Worm (Caenorhabditis elegans): ENCODE measurements around the gene Y52E8A.3.

DNA sequence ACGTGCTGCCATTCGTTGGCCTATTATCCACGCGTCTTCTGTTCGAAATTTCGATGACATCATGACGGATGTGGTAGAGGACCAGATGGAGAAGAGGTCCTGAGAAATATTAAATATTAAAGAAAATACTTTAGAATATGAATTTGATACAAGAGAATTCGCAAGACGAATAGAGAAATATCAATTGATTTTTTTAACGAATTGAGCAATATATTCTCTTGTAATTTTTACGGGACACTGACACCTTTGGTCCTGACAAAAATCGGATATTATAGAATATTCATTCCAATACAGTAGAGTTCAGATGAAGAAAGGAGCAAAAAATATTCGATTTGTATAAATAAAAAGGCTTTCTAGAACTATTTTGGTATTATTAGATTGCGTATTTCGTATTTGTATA is 18.7 kb downstream of the Y52E8A.3 start, which contains the start of gene C01F1.6:
- TF ChIP-seq B0310.2 (tag; optimal IDR thresholded peaks at IDR 0.05) (no peak), aly-1 (tag; optimal IDR thresholded peaks at IDR 0.05) (no peak), ama-1 (optimal IDR thresholded peaks at IDR 0.05) (no peak), tbx-11 (GFP tag; IDR thresholded peaks at IDR 0.05) (no peak), F13C5.2 (tag; optimal IDR thresholded peaks at IDR 0.05) (no peak), tbx-37 (GFP tag; conservative IDR thresholded peaks at IDR 0.05) (no peak), scrt-1 (GFP tag; IDR thresholded peaks at IDR 0.05) (no peak), pes-1 (GFP tag; IDR thresholded peaks at IDR 0.05) (no peak), ceh-36 (tag; optimal IDR thresholded peaks at IDR 0.05) (no peak), ceh-13 (GFP tag; optimal IDR thresholded peaks at IDR 0.05) (no peak)

All from whole organism, early embryonic.